Worm (Caenorhabditis elegans): Measurements from ENCODE around the gene T06F4.1.

ce11 chrX:4125165-4125803 lies 46.1 kb upstream of the T06F4.1 start:
- TF ChIP-seq C06A6.2 (GFP tag; conservative IDR thresholded peaks at IDR 0.05) (no peak), unc-130 (GFP tag; optimal IDR thresholded peaks at IDR 0.05) (no peak), lag-1 (GFP tag; IDR thresholded peaks at IDR 0.05) (no peak), sptf-2 (GFP tag; optimal IDR thresholded peaks at IDR 0.05) (no peak), ceh-100 (GFP tag; IDR thresholded peaks at IDR 0.05) (no peak), hmg-20 (GFP tag; IDR thresholded peaks at IDR 0.05) (no peak), lin-35 (GFP tag; optimal IDR thresholded peaks at IDR 0.05) (no peak), snpc-4 (GFP tag; optimal IDR thresholded peaks at IDR 0.05) (no peak), snpc-4 (tag; optimal IDR thresholded peaks at IDR 0.05) (no peak), ets-4 (GFP tag; optimal IDR thresholded peaks at IDR 0.05) (no peak), F52B5.7 (tag; optimal IDR thresholded peaks at IDR 0.05) (no peak), ama-1 (optimal IDR thresholded peaks at IDR 0.05) (no peak), ama-1 (GFP tag; optimal IDR thresholded peaks at IDR 0.05) (no peak), Y56A3A.18 (GFP tag; IDR thresholded peaks at IDR 0.05) (no peak)
